Fruit fly (Drosophila melanogaster) Kc167 (cell line): Measurements from ENCODE around the gene CG33965.

Experiments
- Myc ChIP-seq: fragments of >200 bp; optimal IDR thresholded peaks from 2 replicates; lab custom pipeline; 2017; ENCODE audit warnings: missing external identifiers
- Sin3A ChIP-seq: fragments of >200 bp; optimal IDR thresholded peaks from 2 replicates; lab custom pipeline; 2018; ENCODE audit warnings: missing external identifiers
- h ChIP-seq: fragments of >200 bp; optimal IDR thresholded peaks from 3 replicates; lab custom pipeline; 2018; ENCODE audit warnings: missing external identifiers
- insv ChIP-seq: fragments of >200 bp; optimal IDR thresholded peaks from 3 replicates; lab custom pipeline; 2018; ENCODE audit warnings: missing external identifiers
- psq ChIP-seq: fragments of >200 bp; optimal IDR thresholded peaks from 2 replicates; lab custom pipeline; 2017; ENCODE audit warnings: missing external identifiers
- ttk ChIP-seq: sonication (Bioruptor generic); optimal IDR thresholded peaks from 2 replicates; lab custom pipeline; 2017; ENCODE audit warnings: missing external identifiers

- TF ChIP-seq psq (lab: Kevin White, UChicago) (no peak), insv (lab: Kevin White, UChicago) (no peak), Sin3A (lab: Kevin White, UChicago) (no peak), h (lab: Kevin White, UChicago) (no peak), ttk (no peak), Myc (lab: Kevin White, UChicago) (no peak)
Measured at dm6 chr3L:1275767-1276166, 43.1 kb downstream of the CG33965 start, which contains the start of gene CG32333.
